Fruit fly (Drosophila melanogaster) whole organism, prepupa: Measurements from ENCODE around the gene nsl1.

ENCODE experiments used
- Blimp-1 ChIP-seq: fragments of 200-800 bp; sonication (Bioruptor generic); optimal IDR thresholded peaks from 3 replicates; lab custom pipeline; 2017; ENCODE audit warnings: missing biosample characterization, missing genetic modification characterization, mild to moderate bottlenecking, moderate library complexity, missing genetic modification reagents
- CG10631 ChIP-seq: fragments of 200-800 bp; sonication (Bioruptor generic); optimal IDR thresholded peaks from 2 replicates; lab custom pipeline; 2016; ENCODE audit warnings: missing biosample characterization, missing genetic modification characterization
- CG10669 ChIP-seq: fragments of 200-800 bp; sonication (Bioruptor generic); optimal IDR thresholded peaks from 3 replicates; lab custom pipeline; 2018; ENCODE audit warnings: missing biosample characterization, mild to moderate bottlenecking, missing genetic modification characterization, moderate library complexity
- CG11762 ChIP-seq: fragments of 200-800 bp; sonication (Bioruptor generic); optimal IDR thresholded peaks from 3 replicates; lab custom pipeline; 2016; ENCODE audit warnings: missing biosample characterization, missing genetic modification characterization; ENCODE audit not compliant: insufficient read depth
- CG11902 ChIP-seq: fragments of 200-800 bp; sonication (Bioruptor generic); optimal IDR thresholded peaks from 3 replicates; lab custom pipeline; 2016; ENCODE audit warnings: missing biosample characterization, missing genetic modification characterization
- CG15336 ChIP-seq: fragments of 200-800 bp; sonication (Bioruptor generic); IDR thresholded peaks from 2 replicates; pipeline ENCODE4 v1.3.6; 2022; ENCODE audit warnings: missing biosample characterization, missing genetic modification characterization
- CG1621 ChIP-seq: fragments of 200-800 bp; sonication (Bioruptor generic); optimal IDR thresholded peaks from 3 replicates; lab custom pipeline; 2018; ENCODE audit warnings: missing biosample characterization, mild to moderate bottlenecking, missing genetic modification characterization
- CG16779 ChIP-seq: fragments of 200-800 bp; sonication (Bioruptor generic); optimal IDR thresholded peaks from 3 replicates; lab custom pipeline; 2017; ENCODE audit warnings: missing biosample characterization, mild to moderate bottlenecking, missing genetic modification characterization
- CG3032 ChIP-seq: fragments of 200-800 bp; optimal IDR thresholded peaks from 2 replicates; lab custom pipeline; 2019; ENCODE audit warnings: missing biosample characterization, mild to moderate bottlenecking, missing genetic modification characterization, moderate library complexity
- CG32006 ChIP-seq: fragments of 200-800 bp; sonication (Bioruptor generic); optimal IDR thresholded peaks from 3 replicates; lab custom pipeline; 2017; ENCODE audit warnings: missing biosample characterization, mild to moderate bottlenecking, missing genetic modification characterization
- CG4318 ChIP-seq: fragments of 200-800 bp; sonication (Bioruptor generic); optimal IDR thresholded peaks from 3 replicates; lab custom pipeline; 2017; ENCODE audit warnings: missing biosample characterization, mild to moderate bottlenecking, missing genetic modification characterization
- CG6163 ChIP-seq: fragments of 200-800 bp; sonication (Bioruptor generic); IDR thresholded peaks from 3 replicates; pipeline ENCODE4 v1.3.6; 2022; ENCODE audit warnings: missing biosample characterization, missing genetic modification characterization
- CG6276 ChIP-seq: fragments of 200-800 bp; sonication (Bioruptor generic); optimal IDR thresholded peaks from 2 replicates; lab custom pipeline; 2017; ENCODE audit warnings: missing biosample characterization, mild to moderate bottlenecking, missing genetic modification characterization
- CG6808 ChIP-seq: fragments of 200-800 bp; sonication (Bioruptor generic); optimal IDR thresholded peaks from 3 replicates; lab custom pipeline; 2017; ENCODE audit warnings: missing biosample characterization, missing genetic modification characterization, mild to moderate bottlenecking, moderate library complexity, missing genetic modification reagents
- CG6854 ChIP-seq: fragments of 200-800 bp; sonication (Bioruptor generic); optimal IDR thresholded peaks from 2 replicates; lab custom pipeline; 2017; ENCODE audit warnings: missing biosample characterization, mild to moderate bottlenecking, missing genetic modification characterization
- CG7368 ChIP-seq: fragments of 200-800 bp; sonication (Bioruptor generic); optimal IDR thresholded peaks from 3 replicates; lab custom pipeline; 2016; ENCODE audit warnings: missing biosample characterization, missing genetic modification characterization
- CG8319 ChIP-seq: fragments of 200-800 bp; sonication (Bioruptor generic); optimal IDR thresholded peaks from 3 replicates; lab custom pipeline; 2016; ENCODE audit warnings: missing biosample characterization, missing genetic modification characterization
- CG9139 ChIP-seq: fragments of 200-800 bp; sonication (Bioruptor generic); optimal IDR thresholded peaks from 3 replicates; lab custom pipeline; 2017; ENCODE audit warnings: missing biosample characterization, mild to moderate bottlenecking, missing genetic modification characterization
- Eip78C ChIP-seq: fragments of 200-800 bp; sonication (Bioruptor generic); peaks from one replicate; lab custom pipeline; 2016; ENCODE audit warnings: missing biosample characterization, missing genetic modification characterization
- Ets21C ChIP-seq: fragments of 200-800 bp; sonication (Bioruptor generic); optimal IDR thresholded peaks from 3 replicates; lab custom pipeline; 2016; ENCODE audit warnings: missing biosample characterization, missing genetic modification characterization
- Gug ChIP-seq: fragments of 200-800 bp; sonication (Bioruptor generic); IDR thresholded peaks from 2 replicates; pipeline ENCODE4 v1.3.6; 2022; ENCODE audit warnings: missing biosample characterization, missing genetic modification characterization
- Hr38 ChIP-seq: sonication (Bioruptor generic); optimal IDR thresholded peaks from 2 replicates; lab custom pipeline; 2016; ENCODE audit warnings: missing biosample characterization, missing genetic modification characterization
- Hr39 ChIP-seq: fragments of 200-800 bp; sonication (Bioruptor generic); optimal IDR thresholded peaks from 2 replicates; lab custom pipeline; 2016; ENCODE audit warnings: missing biosample characterization, missing genetic modification characterization
- Hr4 ChIP-seq: fragments of 200-800 bp; sonication (Bioruptor generic); optimal IDR thresholded peaks from 3 replicates; lab custom pipeline; 2016; ENCODE audit warnings: missing biosample characterization, missing genetic modification characterization
- Lpt ChIP-seq: fragments of 200-800 bp; sonication (Bioruptor generic); optimal IDR thresholded peaks from 3 replicates; lab custom pipeline; 2016; ENCODE audit warnings: missing biosample characterization, missing genetic modification characterization
- Met ChIP-seq: fragments of 200-800 bp; sonication (Bioruptor generic); optimal IDR thresholded peaks from 3 replicates; lab custom pipeline; 2016; ENCODE audit warnings: missing biosample characterization, missing genetic modification characterization
- OdsH ChIP-seq: fragments of 200-800 bp; sonication (Bioruptor generic); optimal IDR thresholded peaks from 3 replicates; lab custom pipeline; 2016; ENCODE audit warnings: missing biosample characterization, missing genetic modification characterization
- Smox ChIP-seq: fragments of 200-800 bp; sonication (Bioruptor generic); optimal IDR thresholded peaks from 3 replicates; lab custom pipeline; 2016; ENCODE audit warnings: missing biosample characterization, missing genetic modification characterization
- Sox102F ChIP-seq: fragments of 200-800 bp; sonication (Bioruptor generic); optimal IDR thresholded peaks from 2 replicates; lab custom pipeline; 2016; ENCODE audit warnings: missing biosample characterization, mild to moderate bottlenecking, missing genetic modification characterization
- Sox14 ChIP-seq: fragments of 200-800 bp; sonication (Bioruptor generic); optimal IDR thresholded peaks from 3 replicates; lab custom pipeline; 2016; ENCODE audit warnings: missing biosample characterization, missing genetic modification characterization
- Sox15 ChIP-seq: fragments of 200-800 bp; sonication (Bioruptor generic); optimal IDR thresholded peaks from 3 replicates; lab custom pipeline; 2016; ENCODE audit warnings: missing biosample characterization, missing genetic modification characterization
- achi ChIP-seq: fragments of 200-800 bp; sonication (Bioruptor generic); optimal IDR thresholded peaks from 3 replicates; lab custom pipeline; 2016; ENCODE audit warnings: missing biosample characterization, missing genetic modification characterization
- acj6 ChIP-seq: fragments of 200-800 bp; sonication (Bioruptor generic); optimal IDR thresholded peaks from 3 replicates; lab custom pipeline; 2016; ENCODE audit warnings: missing biosample characterization, missing genetic modification characterization
- cyc ChIP-seq: fragments of 200-800 bp; sonication (Bioruptor generic); optimal IDR thresholded peaks from 3 replicates; lab custom pipeline; 2016; ENCODE audit warnings: missing biosample characterization, missing genetic modification characterization
- dac ChIP-seq: fragments of 200-800 bp; sonication (Bioruptor generic); optimal IDR thresholded peaks from 2 replicates; lab custom pipeline; 2017; ENCODE audit warnings: missing biosample characterization, mild to moderate bottlenecking, missing genetic modification characterization
- dsx ChIP-seq: fragments of 200-800 bp; optimal IDR thresholded peaks from 3 replicates; lab custom pipeline; 2019; ENCODE audit warnings: missing biosample characterization, mild to moderate bottlenecking, missing genetic modification characterization, moderate library complexity; ENCODE audit not compliant: poor library complexity, severe bottlenecking
- eg ChIP-seq: fragments of 200-800 bp; sonication (Bioruptor generic); IDR thresholded peaks from 3 replicates; pipeline ENCODE4 v1.3.6; 2022; ENCODE audit warnings: missing biosample characterization, missing genetic modification characterization
- esn ChIP-seq: fragments of 200-800 bp; sonication (Bioruptor generic); optimal IDR thresholded peaks from 2 replicates; lab custom pipeline; 2016; ENCODE audit warnings: missing biosample characterization, mild to moderate bottlenecking, missing genetic modification characterization, moderate library complexity
- fd59A ChIP-seq: fragments of 200-800 bp; sonication (Bioruptor generic); optimal IDR thresholded peaks from 2 replicates; lab custom pipeline; 2017; ENCODE audit warnings: missing biosample characterization, mild to moderate bottlenecking, missing genetic modification characterization, missing genetic modification reagents
- fd85E ChIP-seq: fragments of 200-800 bp; sonication (Bioruptor generic); optimal IDR thresholded peaks from 3 replicates; lab custom pipeline; 2016; ENCODE audit warnings: missing biosample characterization, missing genetic modification characterization
- net ChIP-seq: fragments of 200-800 bp; sonication (Bioruptor generic); optimal IDR thresholded peaks from 3 replicates; lab custom pipeline; 2016; ENCODE audit warnings: missing biosample characterization, missing genetic modification characterization
- pdm3 ChIP-seq: fragments of 200-800 bp; sonication (Bioruptor generic); optimal IDR thresholded peaks from 3 replicates; lab custom pipeline; 2016; ENCODE audit warnings: missing biosample characterization, missing genetic modification characterization
- salr ChIP-seq, 2 experiments: fragments of 200-800 bp; sonication (Bioruptor generic); optimal IDR thresholded peaks; 3 replicates each; lab custom pipeline; 2016 to 2018; ENCODE audit warnings: missing biosample characterization in 2 of 2, missing genetic modification characterization in 2 of 2, mild to moderate bottlenecking in 1 of 2
- ss ChIP-seq, 2 experiments: fragments of 200-800 bp; sonication (Bioruptor generic); optimal IDR thresholded peaks; 2 replicates in 1 of 2; 3 replicates in 1 of 2; lab custom pipeline; 2017 to 2018; ENCODE audit warnings: mild to moderate bottlenecking in 2 of 2, missing biosample characterization in 2 of 2, missing genetic modification characterization in 2 of 2, moderate library complexity in 1 of 2
- svp ChIP-seq: fragments of 200-800 bp; sonication (Bioruptor generic); peaks from one replicate; lab custom pipeline; 2016; ENCODE audit warnings: missing biosample characterization, missing genetic modification characterization
- topi ChIP-seq: fragments of 200-800 bp; sonication (Bioruptor generic); optimal IDR thresholded peaks from 3 replicates; lab custom pipeline; 2016; ENCODE audit warnings: missing biosample characterization, missing genetic modification characterization
- vri ChIP-seq: fragments of 200-800 bp; sonication (Bioruptor generic); optimal IDR thresholded peaks from 3 replicates; lab custom pipeline; 2016; ENCODE audit warnings: missing biosample characterization, mild to moderate bottlenecking, missing genetic modification characterization

nsl1 gene

dm6 chr3R:15806341-15806740 lies 12.8 kb downstream of the nsl1 start (continued):
- TF ChIP-seq CG6276 (GFP tag; lab: Kevin White, UChicago) (no peak), svp (GFP tag; lab: Kevin White, UChicago) (peak; percentile 68), Blimp-1 (GFP tag; lab: Kevin White, UChicago) (no peak), CG7368 (GFP tag; lab: Kevin White, UChicago) (no peak), Sox15 (no peak), OdsH (no peak), Hr4 (GFP tag; lab: Kevin White, UChicago) (peak; percentile 47), dsx (GFP tag; lab: Kevin White, UChicago) (no peak), Lpt (GFP tag; lab: Kevin White, UChicago) (peak; percentile 2), topi (GFP tag; lab: Kevin White, UChicago) (peak; percentile 45), CG10631 (GFP tag; lab: Kevin White, UChicago) (no peak), eg (GFP tag; lab: Robert Waterston, UW) (no peak), Gug (GFP tag; lab: Robert Waterston, UW) (no peak), cyc (GFP tag; lab: Kevin White, UChicago) (no peak), Met (GFP tag; lab: Kevin White, UChicago) (peak; percentile 40), CG3032 (tag; lab: Kevin White, UChicago) (no peak), net (GFP tag; lab: Kevin White, UChicago) (no peak), CG6163 (GFP tag; lab: Robert Waterston, UW) (no peak), fd59A (GFP tag; lab: Kevin White, UChicago) (no peak), vri (GFP tag; lab: Kevin White, UChicago) (no peak), CG8319 (GFP tag; lab: Kevin White, UChicago) (no peak), Ets21C (no peak), Smox (no peak), acj6 (GFP tag; lab: Kevin White, UChicago) (no peak), CG11902 (GFP tag; lab: Kevin White, UChicago) (no peak), Hr38 (GFP tag; lab: Kevin White, UChicago) (no peak), Eip78C (GFP tag; lab: Kevin White, UChicago) (peak; percentile 86), Hr39 (GFP tag; lab: Kevin White, UChicago) (peak; percentile 5), CG1621 (no peak), CG9139 (GFP tag; lab: Kevin White, UChicago) (no peak), CG11762 (GFP tag; lab: Kevin White, UChicago) (no peak), salr (GFP tag; optimal IDR thresholded peaks at IDR 0.05; lab: Kevin White, UChicago) (peak in 1 of 2 experiments; percentile 34)
- TF ChIP-seq, all 60 proteins: peak for 14

- TF ChIP-seq CG6276 (GFP tag; lab: Kevin White, UChicago): no peak
- TF ChIP-seq CG15336 (GFP tag; lab: Robert Waterston, UW): no peak
- peak; percentile 1 for TF ChIP-seq pdm3 (GFP tag; lab: Kevin White, UChicago)
- no peak for TF ChIP-seq cyc (GFP tag; lab: Kevin White, UChicago)
- no peak for TF ChIP-seq CG16779
- no peak for TF ChIP-seq CG9139 (GFP tag; lab: Kevin White, UChicago)
- TF ChIP-seq CG4318 (GFP tag; lab: Kevin White, UChicago): no peak
- TF ChIP-seq Hr39 (GFP tag; lab: Kevin White, UChicago): no peak
- no peak for TF ChIP-seq Sox14 (GFP tag; lab: Kevin White, UChicago)
- no peak for TF ChIP-seq CG3032 (tag; lab: Kevin White, UChicago)
- TF ChIP-seq esn (GFP tag; lab: Kevin White, UChicago): no peak
- no peak for TF ChIP-seq CG32006
- TF ChIP-seq fd85E: no peak
- no peak for TF ChIP-seq Smox
- TF ChIP-seq eg (GFP tag; lab: Robert Waterston, UW): no peak
- TF ChIP-seq Lpt (GFP tag; lab: Kevin White, UChicago): no peak
- no peak for TF ChIP-seq Sox15
- no peak for TF ChIP-seq CG10669 (GFP tag; lab: Kevin White, UChicago)
- no peak for TF ChIP-seq dac (GFP tag; lab: Kevin White, UChicago)
- peak; percentile 11 for TF ChIP-seq net (GFP tag; lab: Kevin White, UChicago)
- TF ChIP-seq CG6808: no peak
- TF ChIP-seq svp (GFP tag; lab: Kevin White, UChicago): no peak
- no peak for TF ChIP-seq vri (GFP tag; lab: Kevin White, UChicago)
- TF ChIP-seq topi (GFP tag; lab: Kevin White, UChicago): no peak
- peak; percentile 69 for TF ChIP-seq CG1621
- TF ChIP-seq Sox102F (GFP tag; lab: Kevin White, UChicago): no peak
- peak; percentile 39 for TF ChIP-seq CG6854 (GFP tag; lab: Kevin White, UChicago)
- no peak for TF ChIP-seq Hr4 (GFP tag; lab: Kevin White, UChicago)
- TF ChIP-seq CG11762 (GFP tag; lab: Kevin White, UChicago): no peak
- TF ChIP-seq CG10631 (GFP tag; lab: Kevin White, UChicago): no peak
- no peak for TF ChIP-seq salr (GFP tag; optimal IDR thresholded peaks at IDR 0.05; lab: Kevin White, UChicago)
- no peak for TF ChIP-seq OdsH
- no peak for TF ChIP-seq achi
- TF ChIP-seq Ets21C: no peak
- no peak for TF ChIP-seq ss (GFP tag; optimal IDR thresholded peaks at IDR 0.05; lab: Kevin White, UChicago)
- TF ChIP-seq Met (GFP tag; lab: Kevin White, UChicago): no peak
- no peak for TF ChIP-seq Gug (GFP tag; lab: Robert Waterston, UW)
These were observed 13.7 kb downstream of the nsl1 start for dm6 chr3R:15807306-15807705.
